Worm (Caenorhabditis elegans): Measurements from ENCODE around the gene glr-7.
A peak's percentile ranks its signal among the peaks of the same experiment; 100 is the strongest.

The glr-7 gene

DNA sequence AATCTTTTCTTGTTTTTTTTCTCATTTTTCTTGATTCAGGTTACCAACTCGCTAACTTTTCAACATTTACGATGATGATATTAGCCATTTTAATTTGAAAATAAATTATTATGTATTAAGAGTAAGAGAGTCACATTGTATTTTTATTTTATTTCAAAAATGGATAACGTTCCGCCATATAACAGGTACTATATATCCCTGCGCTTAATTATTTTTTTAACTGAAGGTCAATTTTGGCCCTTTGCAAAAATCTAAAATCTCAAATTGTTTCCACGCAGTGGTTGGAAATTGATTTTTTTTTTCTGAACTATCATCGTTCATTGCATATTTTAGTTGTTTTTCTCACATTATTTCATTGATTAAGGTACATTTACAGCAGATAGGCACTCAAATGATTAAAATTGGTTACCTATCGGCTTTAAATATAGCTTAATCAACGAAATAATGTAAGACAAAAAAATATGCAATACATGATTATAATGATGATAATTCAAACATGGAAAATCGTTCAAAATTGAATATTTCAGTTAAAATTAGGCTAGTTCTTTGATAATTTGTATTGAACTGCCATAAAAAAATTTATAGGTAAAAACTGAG lies 54.9 kb downstream of the glr-7 start (continued):
- TF ChIP-seq fkh-4 (tag; optimal IDR thresholded peaks at IDR 0.05; ENCODE audit: borderline replicate concordance) (no peak), aha-1 (tag; optimal IDR thresholded peaks at IDR 0.05) (no peak), egl-13 (tag; optimal IDR thresholded peaks at IDR 0.05) (peak; percentile 61), jun-1 (tag; optimal IDR thresholded peaks at IDR 0.05) (peak; percentile 94), nhr-71 (tag; optimal IDR thresholded peaks at IDR 0.05) (peak; percentile 91), efl-3 (GFP tag; optimal IDR thresholded peaks at IDR 0.05) (peak; percentile 72), tlp-1 (tag; optimal IDR thresholded peaks at IDR 0.05) (no peak), hpl-2 (GFP tag; optimal IDR thresholded peaks at IDR 0.05) (peak; percentile 96), nhr-77 (tag; optimal IDR thresholded peaks at IDR 0.05) (peak; percentile 85), ztf-4 (tag; optimal IDR thresholded peaks at IDR 0.05) (peak; percentile 81), sptf-1 (tag; optimal IDR thresholded peaks at IDR 0.05) (no peak), nhr-28 (tag; optimal IDR thresholded peaks at IDR 0.05) (peak; percentile 46), nhr-90 (tag; optimal IDR thresholded peaks at IDR 0.05; ENCODE audit: poor library complexity) (peak; percentile 97), sox-4 (tag; optimal IDR thresholded peaks at IDR 0.05) (peak; percentile 88), ceh-82 (tag; optimal IDR thresholded peaks at IDR 0.05) (peak; percentile 52 to 85 (median 81)), efl-1 (optimal IDR thresholded peaks at IDR 0.05) (peak; percentile 55 to 62), efl-1 (GFP tag; optimal IDR thresholded peaks at IDR 0.05 in 1 of 2) (peak in 1 of 2 experiments; percentile 94), zag-1 (tag; optimal IDR thresholded peaks at IDR 0.05) (no peak), unc-62 (GFP tag; optimal IDR thresholded peaks at IDR 0.05) (no peak), mef-2 (tag; optimal IDR thresholded peaks at IDR 0.05) (no peak), nhr-85 (tag) (peak; percentile 94), lir-3 (tag; optimal IDR thresholded peaks at IDR 0.05; ENCODE audit: poor library complexity) (peak; percentile 70), mdl-1 (tag; optimal IDR thresholded peaks at IDR 0.05) (peak in 1 of 2 experiments; percentile 23), aly-2 (tag; optimal IDR thresholded peaks at IDR 0.05) (peak; percentile 50), skn-1 (tag; optimal IDR thresholded peaks at IDR 0.05) (peak; percentile 99), pag-3 (tag; optimal IDR thresholded peaks at IDR 0.05; ENCODE audit: borderline replicate concordance, insufficient read depth) (no peak), swsn-7 (tag; optimal IDR thresholded peaks at IDR 0.05) (peak; percentile 79), grh-1 (GFP tag; IDR thresholded peaks at IDR 0.05) (peak; percentile 82), ztf-11 (tag; optimal IDR thresholded peaks at IDR 0.05) (peak in 1 of 2 experiments; percentile 50), mep-1 (tag; optimal IDR thresholded peaks at IDR 0.05) (peak; percentile 94), nhr-20 (tag; optimal IDR thresholded peaks at IDR 0.05) (peak; percentile 87), fos-1 (tag; optimal IDR thresholded peaks at IDR 0.05) (peak; percentile 78), snu-23 (GFP tag; optimal IDR thresholded peaks at IDR 0.05) (peak; percentile 95), lin-13 (GFP tag; optimal IDR thresholded peaks at IDR 0.05) (peak; percentile 85), C04F5.9 (tag; optimal IDR thresholded peaks at IDR 0.05) (peak; percentile 38), lin-35 (GFP tag; optimal IDR thresholded peaks at IDR 0.05) (peak; percentile 24 to 81), elt-3 (tag; optimal IDR thresholded peaks at IDR 0.05) (peak in 5 of 6 experiments; percentile 32 to 96 (median 77)), nhr-84 (tag; optimal IDR thresholded peaks at IDR 0.05) (no peak), pax-3 (tag; optimal IDR thresholded peaks at IDR 0.05) (peak; percentile 71), mab-9 (GFP tag; IDR thresholded peaks at IDR 0.05) (peak; percentile 69; the same call in 1 of the 2 replicates), C16A3.4 (tag; optimal IDR thresholded peaks at IDR 0.05) (peak; percentile 85), nhr-47 (tag; optimal IDR thresholded peaks at IDR 0.05) (peak; percentile 96), blmp-1 (tag; optimal IDR thresholded peaks at IDR 0.05) (no peak), tbx-2 (tag; optimal IDR thresholded peaks at IDR 0.05) (peak; percentile 83), dpl-1 (GFP tag; optimal IDR thresholded peaks at IDR 0.05) (peak in 2 of 3 experiments; percentile 23 to 37), unc-30 (tag; optimal IDR thresholded peaks at IDR 0.05) (no peak), hlh-4 (tag; optimal IDR thresholded peaks at IDR 0.05) (no peak), unc-98 (GFP tag; IDR thresholded peaks at IDR 0.05) (no peak), alr-1 (tag; optimal IDR thresholded peaks at IDR 0.05; ENCODE audit: borderline replicate concordance) (no peak), irx-1 (tag; optimal IDR thresholded peaks at IDR 0.05) (peak; percentile 85), elt-2 (tag; optimal IDR thresholded peaks at IDR 0.05) (peak; percentile 67), fkh-10 (GFP tag; optimal IDR thresholded peaks at IDR 0.05) (peak; percentile 78)

Measured in whole organism, L1 larva.